Worm (Caenorhabditis elegans): ENCODE data around the gene F57C2.5.

F57C2.5 gene

ce11 chrII:14507563-14507962 is 20.5 kb downstream of the F57C2.5 start, which contains the start of the genes K10H10.7 and K10H10.10:
Gene K10H10.7 (minus strand): TSS chrII:14507663.
Gene K10H10.10 (plus strand): TSS chrII:14507766.
- TF ChIP-seq unc-62 (GFP tag; optimal IDR thresholded peaks at IDR 0.05) (no peak), ama-1 (optimal IDR thresholded peaks at IDR 0.05) (no peak), ama-1 (GFP tag; optimal IDR thresholded peaks at IDR 0.05) (no peak), egrh-3 (GFP tag; IDR thresholded peaks at IDR 0.05) (no peak), gei-17 (GFP tag; optimal IDR thresholded peaks at IDR 0.05) (no peak), Y95B8A.8 (GFP tag; IDR thresholded peaks at IDR 0.05) (no peak), hlh-26 (GFP tag; conservative IDR thresholded peaks at IDR 0.05) (no peak), akir-1 (GFP tag; optimal IDR thresholded peaks at IDR 0.05) (no peak), nfyb-1 (GFP tag; IDR thresholded peaks at IDR 0.05) (no peak), ztf-18 (tag; optimal IDR thresholded peaks at IDR 0.05) (no peak), sdz-38 (tag; optimal IDR thresholded peaks at IDR 0.05) (no peak), let-526 (GFP tag; IDR thresholded peaks at IDR 0.05) (no peak), dpff-1 (tag; optimal IDR thresholded peaks at IDR 0.05) (no peak), zim-3 (tag; optimal IDR thresholded peaks at IDR 0.05) (no peak), mcd-1 (GFP tag; IDR thresholded peaks at IDR 0.05) (no peak), F52B5.7 (tag; optimal IDR thresholded peaks at IDR 0.05) (no peak), tlf-1 (GFP tag; optimal IDR thresholded peaks at IDR 0.05) (no peak), ceh-91 (GFP tag; IDR thresholded peaks at IDR 0.05) (no peak)

ce11 chrII:14506245-14506644 is 21.8 kb downstream of the F57C2.5 start, which contains the start of gene K10H10.12:
Gene K10H10.12 (minus strand): TSS chrII:14506345.
- TF ChIP-seq zim-3 (tag; optimal IDR thresholded peaks at IDR 0.05) (no peak), K12H6.12 (tag; optimal IDR thresholded peaks at IDR 0.05) (no peak), ztf-18 (tag; optimal IDR thresholded peaks at IDR 0.05) (no peak), dpff-1 (tag; optimal IDR thresholded peaks at IDR 0.05) (no peak), cebp-2 (GFP tag; IDR thresholded peaks at IDR 0.05) (no peak), ztf-26 (tag; optimal IDR thresholded peaks at IDR 0.05) (no peak), tbx-9 (tag; optimal IDR thresholded peaks at IDR 0.05; ENCODE audit: borderline replicate concordance) (no peak), dox-1 (GFP tag; IDR thresholded peaks at IDR 0.05) (no peak), ccch-3 (GFP tag; optimal IDR thresholded peaks at IDR 0.05) (no peak), madf-6 (GFP tag; IDR thresholded peaks at IDR 0.05) (no peak), F57A8.1 (GFP tag; optimal IDR thresholded peaks at IDR 0.05) (no peak), attf-3 (GFP tag; conservative IDR thresholded peaks at IDR 0.05) (no peak), aptf-3 (GFP tag; IDR thresholded peaks at IDR 0.05) (no peak), mel-28 (tag; optimal IDR thresholded peaks at IDR 0.05; ENCODE audit: borderline replicate concordance) (no peak), F10E7.11 (tag; optimal IDR thresholded peaks at IDR 0.05) (no peak), lag-1 (GFP tag; IDR thresholded peaks at IDR 0.05) (no peak), snpc-3.4 (tag; optimal IDR thresholded peaks at IDR 0.05) (no peak), attf-6 (GFP tag; IDR thresholded peaks at IDR 0.05) (no peak)

- no peak for TF ChIP-seq snpc-3.4 (tag; optimal IDR thresholded peaks at IDR 0.05)
- TF ChIP-seq lin-26 (GFP tag; IDR thresholded peaks at IDR 0.05) = no peak
- TF ChIP-seq xnd-1 (tag; optimal IDR thresholded peaks at IDR 0.05) = no peak
- peak; percentile 42; the same call in 1 of the 2 replicates for TF ChIP-seq hmg-1.2 (GFP tag; IDR thresholded peaks at IDR 0.05)
- no peak for TF ChIP-seq atf-7 (tag; optimal IDR thresholded peaks at IDR 0.05)
These were observed 25.0 kb downstream of the F57C2.5 start, which contains the start of gene K10H10.6 for ce11 chrII:14502997-14503396. Gene K10H10.6 (plus strand): TSS chrII:14503297.

Measured in whole organism, young adult.